Fruit fly (Drosophila melanogaster) whole organism, embryonic: ENCODE measurements around the gene CG31886.

Source experiments
- BtbVII ChIP-seq: fragments of 200-800 bp; sonication (Bioruptor generic); optimal IDR thresholded peaks from 3 replicates; lab custom pipeline; 2017; ENCODE audit warnings: missing biosample characterization, mild to moderate bottlenecking, missing genetic modification characterization
- CG10321 ChIP-seq: fragments of 200-800 bp; sonication (Bioruptor generic); IDR thresholded peaks from 2 replicates; pipeline ENCODE4 v1.3.6; 2022; ENCODE audit warnings: missing biosample characterization, missing genetic modification characterization
- CG10543 ChIP-seq: fragments of 200-800 bp; sonication (Bioruptor generic); optimal IDR thresholded peaks from 3 replicates; lab custom pipeline; 2017; ENCODE audit warnings: missing biosample characterization, mild to moderate bottlenecking, missing genetic modification characterization, moderate library complexity
- CG11696 ChIP-seq: fragments of 200-800 bp; sonication (Bioruptor generic); IDR thresholded peaks from 2 replicates; pipeline ENCODE4 v1.3.6; 2022; ENCODE audit warnings: missing biosample characterization, missing genetic modification characterization
- CG13424 ChIP-seq: fragments of 200-800 bp; sonication (Bioruptor generic); optimal IDR thresholded peaks from 2 replicates; lab custom pipeline; 2019; ENCODE audit warnings: missing biosample characterization, mild to moderate bottlenecking, missing genetic modification characterization, moderate library complexity
- CG1602 ChIP-seq: fragments of 200-800 bp; sonication (Bioruptor generic); optimal IDR thresholded peaks from 3 replicates; lab custom pipeline; 2016; ENCODE audit warnings: missing biosample characterization, missing genetic modification characterization
- CG2116 ChIP-seq: fragments of 200-800 bp; sonication (Bioruptor generic); optimal IDR thresholded peaks from 3 replicates; lab custom pipeline; 2018; ENCODE audit warnings: missing biosample characterization, mild to moderate bottlenecking, missing genetic modification characterization
- CG2129 ChIP-seq: fragments of 200-800 bp; sonication (Bioruptor generic); IDR thresholded peaks from 2 replicates; pipeline ENCODE4 v1.3.6; 2022; ENCODE audit warnings: missing biosample characterization, missing genetic modification characterization; ENCODE audit not compliant: partially characterized antibody
- CG31365 ChIP-seq: fragments of 200-800 bp; sonication (Bioruptor generic); optimal IDR thresholded peaks from 2 replicates; lab custom pipeline; 2018; ENCODE audit warnings: missing biosample characterization, mild to moderate bottlenecking, missing genetic modification characterization
- CG31441 ChIP-seq: fragments of 200-800 bp; sonication (Bioruptor generic); IDR thresholded peaks from 2 replicates; pipeline ENCODE4 v1.3.6; 2022; ENCODE audit warnings: missing biosample characterization, missing genetic modification characterization
- CG32767 ChIP-seq: fragments of 200-800 bp; sonication (Bioruptor generic); IDR thresholded peaks from 2 replicates; pipeline ENCODE4 v1.3.6; 2022; ENCODE audit warnings: missing biosample characterization, missing genetic modification characterization
- CG3847 ChIP-seq: fragments of 200-800 bp; sonication (Bioruptor generic); IDR thresholded peaks from 2 replicates; pipeline ENCODE4 v1.3.6; 2022; ENCODE audit warnings: missing biosample characterization, missing genetic modification characterization
- CG3995 ChIP-seq: fragments of 200-800 bp; sonication (Bioruptor generic); optimal IDR thresholded peaks from 3 replicates; lab custom pipeline; 2016; ENCODE audit warnings: missing biosample characterization, missing genetic modification characterization
- CG6175 ChIP-seq: fragments of 200-800 bp; sonication (Bioruptor generic); IDR thresholded peaks from 3 replicates; pipeline ENCODE4 v1.3.6; 2022; ENCODE audit warnings: missing biosample characterization, missing genetic modification characterization
- CG6683 ChIP-seq: fragments of 200-800 bp; sonication (Bioruptor generic); optimal IDR thresholded peaks from 2 replicates; lab custom pipeline; 2017; ENCODE audit warnings: missing biosample characterization, mild to moderate bottlenecking, missing genetic modification characterization, missing genetic modification reagents
- CG7839 ChIP-seq: fragments of 200-800 bp; sonication (Bioruptor generic); optimal IDR thresholded peaks from 3 replicates; lab custom pipeline; 2018; ENCODE audit warnings: missing biosample characterization, mild to moderate bottlenecking, missing genetic modification characterization, moderate library complexity
- CG8290 ChIP-seq, 3 experiments: fragments of 200-800 bp; sonication (Bioruptor generic); optimal IDR thresholded peaks; 2 replicates each; lab custom pipeline; 2016 to 2019; ENCODE audit warnings: missing biosample characterization in 3 of 3, missing genetic modification characterization in 3 of 3, mild to moderate bottlenecking in 2 of 3, moderate library complexity in 1 of 3
- CG9609 ChIP-seq: fragments of 200-800 bp; sonication (Bioruptor generic); optimal IDR thresholded peaks from 3 replicates; lab custom pipeline; 2016; ENCODE audit warnings: missing biosample characterization, missing genetic modification characterization
- CG9817 ChIP-seq: fragments of 200-800 bp; sonication (Bioruptor generic); optimal IDR thresholded peaks from 2 replicates; lab custom pipeline; 2018; ENCODE audit warnings: missing biosample characterization, mild to moderate bottlenecking, missing genetic modification characterization, moderate library complexity
- CTCF ChIP-seq: fragments of 200-800 bp; sonication (Bioruptor generic); optimal IDR thresholded peaks from 2 replicates; lab custom pipeline; 2017; ENCODE audit warnings: missing biosample characterization, mild to moderate bottlenecking, missing genetic modification characterization, moderate library complexity
- CrebB ChIP-seq: fragments of 200-800 bp; sonication (Bioruptor generic); optimal IDR thresholded peaks from 3 replicates; lab custom pipeline; 2018; ENCODE audit warnings: missing biosample characterization, mild to moderate bottlenecking, missing genetic modification characterization
- Dp ChIP-seq: fragments of 200-800 bp; sonication (Bioruptor generic); optimal IDR thresholded peaks from 2 replicates; lab custom pipeline; 2018; ENCODE audit warnings: missing biosample characterization, mild to moderate bottlenecking, missing genetic modification characterization, moderate library complexity
- Fer2 ChIP-seq: fragments of 200-800 bp; sonication (Bioruptor generic); optimal IDR thresholded peaks from 2 replicates; lab custom pipeline; 2018; ENCODE audit warnings: missing biosample characterization, mild to moderate bottlenecking, missing genetic modification characterization, moderate library complexity
- HHEX ChIP-seq: fragments of 200-800 bp; sonication (Bioruptor generic); optimal IDR thresholded peaks from 3 replicates; lab custom pipeline; 2017; ENCODE audit warnings: missing biosample characterization, mild to moderate bottlenecking, missing genetic modification characterization, missing genetic modification reagents
- Hmr ChIP-seq: fragments of 200-800 bp; sonication (Bioruptor generic); optimal IDR thresholded peaks from 3 replicates; lab custom pipeline; 2017; ENCODE audit warnings: mild to moderate bottlenecking, missing biosample characterization, missing genetic modification reagents, missing genetic modification characterization
- Hsf ChIP-seq: fragments of 200-800 bp; sonication (Bioruptor generic); optimal IDR thresholded peaks from 3 replicates; lab custom pipeline; 2016; ENCODE audit warnings: missing biosample characterization, missing genetic modification characterization
- Jarid2 ChIP-seq: fragments of 200-800 bp; sonication (Bioruptor generic); optimal IDR thresholded peaks from 3 replicates; lab custom pipeline; 2017; ENCODE audit warnings: mild to moderate bottlenecking, missing biosample characterization, missing genetic modification reagents, missing genetic modification characterization
- Lhr ChIP-seq: fragments of 200-800 bp; sonication (Bioruptor generic); optimal IDR thresholded peaks from 3 replicates; lab custom pipeline; 2017; ENCODE audit warnings: mild to moderate bottlenecking, missing biosample characterization, missing genetic modification reagents, missing genetic modification characterization
- MESR4 ChIP-seq: fragments of 200-800 bp; sonication (Bioruptor generic); optimal IDR thresholded peaks from 2 replicates; lab custom pipeline; 2018; ENCODE audit warnings: missing biosample characterization, mild to moderate bottlenecking, missing genetic modification characterization, moderate library complexity
- Med ChIP-seq: fragments of 200-800 bp; sonication (Bioruptor generic); peaks from one replicate; lab custom pipeline; 2016; ENCODE audit warnings: missing biosample characterization, missing genetic modification characterization, mild to moderate bottlenecking, inconsistent platforms, moderate library complexity
- Neu2 ChIP-seq: fragments of 200-800 bp; sonication (Bioruptor generic); optimal IDR thresholded peaks from 3 replicates; lab custom pipeline; 2016; ENCODE audit warnings: missing biosample characterization, missing genetic modification characterization, borderline replicate concordance
- Opbp ChIP-seq: fragments of 200-800 bp; sonication (Bioruptor generic); IDR thresholded peaks from 3 replicates; pipeline ENCODE4 v1.3.6; 2022; ENCODE audit warnings: missing biosample characterization, missing genetic modification characterization; ENCODE audit not compliant: partially characterized antibody
- Scr ChIP-seq: fragments of 200-800 bp; sonication (Bioruptor generic); IDR thresholded peaks from 2 replicates; pipeline ENCODE4 v1.3.6; 2022; ENCODE audit warnings: missing biosample characterization, missing genetic modification characterization; ENCODE audit not compliant: partially characterized antibody
- Spps ChIP-seq: fragments of 200-800 bp; sonication (Bioruptor generic); optimal IDR thresholded peaks from 2 replicates; lab custom pipeline; 2018; ENCODE audit warnings: missing biosample characterization, mild to moderate bottlenecking, missing genetic modification characterization
- Tbp ChIP-seq: fragments of >200 bp; optimal IDR thresholded peaks from 2 replicates; lab custom pipeline; 2018; ENCODE audit warnings: missing biosample characterization, missing genetic modification characterization
- ac ChIP-seq: fragments of 200-800 bp; sonication (Bioruptor generic); optimal IDR thresholded peaks from 3 replicates; lab custom pipeline; 2017; ENCODE audit warnings: missing biosample characterization, mild to moderate bottlenecking, missing genetic modification characterization
- bbx ChIP-seq: fragments of 200-800 bp; sonication (Bioruptor generic); IDR thresholded peaks from 2 replicates; pipeline ENCODE4 v1.3.6; 2022; ENCODE audit warnings: missing biosample characterization, missing genetic modification characterization; ENCODE audit not compliant: partially characterized antibody
- crp ChIP-seq, 2 experiments: fragments of 200-800 bp; sonication (Bioruptor generic); optimal IDR thresholded peaks; 2 replicates in 1 of 2; 3 replicates in 1 of 2; lab custom pipeline; 2017; ENCODE audit warnings: missing biosample characterization in 2 of 2, missing genetic modification characterization in 2 of 2, mild to moderate bottlenecking in 1 of 2, moderate library complexity in 1 of 2
- dimm ChIP-seq: fragments of 200-800 bp; sonication (Bioruptor generic); IDR thresholded peaks from 2 replicates; pipeline ENCODE4 v1.3.6; 2022; ENCODE audit warnings: missing biosample characterization, missing genetic modification characterization
- dpn ChIP-seq, 2 experiments: fragments of 200-800 bp; sonication (Bioruptor generic); optimal IDR thresholded peaks; 3 replicates each; lab custom pipeline; 2016; ENCODE audit warnings: missing biosample characterization in 2 of 2, missing genetic modification characterization in 2 of 2
- eve ChIP-seq, 2 experiments: fragments of >200 bp; optimal IDR thresholded peaks; 2 replicates each; lab custom pipeline; 2017; ENCODE audit warnings: missing biosample characterization in 2 of 2, missing genetic modification characterization in 2 of 2
- hkb ChIP-seq, 2 experiments: fragments of 200-800 bp in 1 of 2; fragments of >200 bp in 1 of 2; sonication (Bioruptor generic) in 1 of 2; IDR thresholded peaks in 1 of 2; optimal IDR thresholded peaks in 1 of 2; 2 replicates each; pipeline versions ENCODE4 v1.3.6 to Lab custom; 2017 to 2022; ENCODE audit warnings: missing biosample characterization in 1 of 2, missing genetic modification characterization in 1 of 2
- klu ChIP-seq: fragments of 200-800 bp; sonication (Bioruptor generic); IDR thresholded peaks from 2 replicates; pipeline ENCODE4 v1.3.6; 2022; ENCODE audit warnings: missing biosample characterization, missing genetic modification characterization
- sens-2 ChIP-seq: fragments of 200-800 bp; sonication (Bioruptor generic); IDR thresholded peaks from 2 replicates; pipeline ENCODE4 v1.3.6; 2022; ENCODE audit warnings: missing biosample characterization, missing genetic modification characterization
- sr ChIP-seq: fragments of 200-800 bp; sonication (Bioruptor generic); IDR thresholded peaks from 3 replicates; pipeline ENCODE4 v1.3.6; 2022; ENCODE audit warnings: missing biosample characterization, missing genetic modification characterization
- tin ChIP-seq: fragments of 200-800 bp; sonication (Bioruptor generic); optimal IDR thresholded peaks from 3 replicates; lab custom pipeline; 2016; ENCODE audit warnings: missing biosample characterization, missing genetic modification characterization
- ttk ChIP-seq: fragments of 200-800 bp; sonication (Bioruptor generic); IDR thresholded peaks from 2 replicates; pipeline ENCODE4 v2.1.2; 2022; ENCODE audit warnings: missing biosample characterization, missing genetic modification characterization
- yki ChIP-seq: fragments of >200 bp; optimal IDR thresholded peaks from 3 replicates; lab custom pipeline; 2018
- z ChIP-seq: fragments of 200-800 bp; sonication (Bioruptor generic); IDR thresholded peaks from 3 replicates; pipeline ENCODE4 v1.3.6; 2022; ENCODE audit warnings: missing biosample characterization, missing genetic modification characterization
- zf30C ChIP-seq: fragments of 200-800 bp; sonication (Bioruptor generic); optimal IDR thresholded peaks from 3 replicates; lab custom pipeline; 2018; ENCODE audit warnings: missing biosample characterization, mild to moderate bottlenecking, missing genetic modification characterization

CG31886 gene

DNA sequence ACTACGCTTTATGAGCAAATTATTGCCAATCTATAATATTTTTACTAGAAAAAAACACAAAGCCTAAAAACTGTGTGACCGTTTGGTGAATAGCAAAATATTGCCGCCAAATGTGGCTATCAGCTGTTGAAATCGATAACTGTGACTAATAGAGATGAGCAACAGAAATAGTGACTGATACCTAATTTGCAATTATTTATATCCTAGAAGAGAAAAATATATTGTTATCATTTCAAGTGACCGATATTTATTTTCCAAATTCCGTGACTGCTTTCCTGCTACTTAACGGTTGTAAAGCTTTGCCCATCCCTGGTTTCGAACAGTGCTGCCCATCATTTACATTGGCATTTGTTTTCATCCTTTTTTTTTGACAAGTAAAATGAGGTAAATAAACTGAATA, 38.4 kb upstream of the CG31886 start, which contains the start of the genes alien and CG18661 (continued):
- TF ChIP-seq zf30C (GFP tag; lab: Kevin White, UChicago) = no peak
- no peak for TF ChIP-seq Tbp
- peak; percentile 69 for TF ChIP-seq CG2116 (GFP tag; lab: Kevin White, UChicago)
- no peak for TF ChIP-seq CG6683 (GFP tag; lab: Kevin White, UChicago)
- TF ChIP-seq MESR4 (GFP tag; lab: Kevin White, UChicago) = peak; percentile 21
- no peak for TF ChIP-seq eve (GFP tag; optimal IDR thresholded peaks at IDR 0.05; lab: Kevin White, UChicago)
- TF ChIP-seq sr (GFP tag; lab: Robert Waterston, UW) = peak; percentile 73; the same call in 1 of the 3 replicates
- peak; percentile 74 for TF ChIP-seq CG13424
- peak; percentile 88 for TF ChIP-seq ttk (GFP tag; lab: Robert Waterston, UW)
- peak; percentile 30 for TF ChIP-seq HHEX (GFP tag; lab: Kevin White, UChicago)
- peak; percentile 92 for TF ChIP-seq sens-2 (GFP tag; lab: Robert Waterston, UW)
- TF ChIP-seq Hmr (GFP tag; lab: Kevin White, UChicago) = peak; percentile 83
- peak; percentile 93 to 96 for TF ChIP-seq dpn (GFP tag; optimal IDR thresholded peaks at IDR 0.05; lab: Kevin White, UChicago)
- peak; percentile 92 for TF ChIP-seq tin (GFP tag; lab: Kevin White, UChicago)
- TF ChIP-seq CG10543 (GFP tag; lab: Kevin White, UChicago) = peak; percentile 33
- TF ChIP-seq CG9609 = peak; percentile 77
- peak; percentile 50; the same call in 1 of the 2 replicates for TF ChIP-seq CG11696 (GFP tag; lab: Robert Waterston, UW)
- peak; percentile 44 for TF ChIP-seq CTCF (GFP tag; lab: Kevin White, UChicago)
- TF ChIP-seq Fer2 = peak; percentile 43
- TF ChIP-seq yki (lab: Kevin White, UChicago) = peak; percentile 3
- TF ChIP-seq Opbp (GFP tag; lab: Robert Waterston, UW) = peak; percentile 28; the same call in 1 of the 3 replicates
- TF ChIP-seq Scr (GFP tag; lab: Robert Waterston, UW) = peak; percentile 67
- TF ChIP-seq z (GFP tag; lab: Robert Waterston, UW) = no peak
- TF ChIP-seq CrebB (tag; lab: Kevin White, UChicago) = peak; percentile 3
- TF ChIP-seq CG2129 = peak; percentile 45; the same call in 1 of the 2 replicates
- peak; percentile 85 for TF ChIP-seq CG9817 (tag; lab: Kevin White, UChicago)
- peak; percentile 23; the same call in 1 of the 2 replicates for TF ChIP-seq bbx (GFP tag; lab: Robert Waterston, UW)
- TF ChIP-seq ac = no peak
- peak; percentile 89 for TF ChIP-seq dimm (GFP tag; lab: Robert Waterston, UW)
- peak; percentile 66 for TF ChIP-seq CG10321 (GFP tag; lab: Robert Waterston, UW)
- peak; percentile 44 for TF ChIP-seq Dp (GFP tag; lab: Kevin White, UChicago)
- TF ChIP-seq Jarid2 = no peak
- peak; percentile 85 for TF ChIP-seq Hsf (GFP tag; lab: Kevin White, UChicago)
- peak; percentile 45 for TF ChIP-seq Neu2 (GFP tag; lab: Kevin White, UChicago)
- peak; percentile 82 for TF ChIP-seq CG32767 (GFP tag; lab: Robert Waterston, UW)
- peak; percentile 83 to 95 for TF ChIP-seq crp (GFP tag; optimal IDR thresholded peaks at IDR 0.05; lab: Kevin White, UChicago)
- TF ChIP-seq Spps (tag; lab: Kevin White, UChicago) = no peak
- TF ChIP-seq hkb (optimal IDR thresholded peaks at IDR 0.05; lab: Kevin White, UChicago) = peak; percentile 53
- peak; percentile 88 for TF ChIP-seq hkb (GFP tag; IDR thresholded peaks at IDR 0.05; lab: Robert Waterston, UW)
- peak; percentile 76 for TF ChIP-seq CG1602 (GFP tag; lab: Kevin White, UChicago)
- TF ChIP-seq CG31441 = peak; percentile 88
- peak; percentile 98 for TF ChIP-seq CG3847
- TF ChIP-seq klu (GFP tag; lab: Robert Waterston, UW) = peak; percentile 68; the same call in 1 of the 2 replicates
- TF ChIP-seq CG8290 (GFP tag; optimal IDR thresholded peaks at IDR 0.05; lab: Kevin White, UChicago) = peak; percentile 89
- TF ChIP-seq CG8290 (tag; optimal IDR thresholded peaks at IDR 0.05; lab: Kevin White, UChicago) = peak in 1 of 2 experiments; percentile 90
- peak; percentile 87 for TF ChIP-seq Lhr (GFP tag; lab: Kevin White, UChicago)
- TF ChIP-seq CG3995 (GFP tag; lab: Kevin White, UChicago) = peak; percentile 98
- no peak for TF ChIP-seq BtbVII (GFP tag; lab: Kevin White, UChicago)
- TF ChIP-seq CG6175 (GFP tag; lab: Robert Waterston, UW) = peak; percentile 80; the same call in 2 of the 3 replicates
- peak; percentile 96 for TF ChIP-seq Med (GFP tag; lab: Kevin White, UChicago)
- TF ChIP-seq CG31365 (tag; lab: Kevin White, UChicago) = no peak
- peak; percentile 87 for TF ChIP-seq CG7839 (tag; lab: Kevin White, UChicago)
